Worm (Caenorhabditis elegans): Measurements from ENCODE around the gene Y62F5A.10.

DNA sequence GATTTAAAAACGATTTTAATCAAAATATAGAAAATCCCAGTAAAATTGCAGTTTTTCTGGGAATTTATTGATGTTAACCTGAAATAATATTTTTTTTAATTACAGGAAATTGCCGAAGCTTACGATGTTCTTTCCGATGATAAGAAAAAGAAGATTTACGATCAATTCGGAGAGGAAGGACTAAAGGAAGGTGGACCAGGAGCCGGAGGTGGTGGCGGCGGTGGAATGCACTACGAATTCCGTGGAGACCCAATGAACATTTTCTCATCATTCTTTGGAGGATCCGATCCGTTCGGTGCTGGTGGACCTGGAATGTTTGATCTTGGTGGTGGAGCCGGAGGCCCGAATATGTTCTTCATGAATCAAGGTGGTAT, 24.5 kb downstream of the Y62F5A.10 start:
- TF ChIP-seq M03D4.4 (tag; optimal IDR thresholded peaks at IDR 0.05) (no peak), nhr-28 (tag; optimal IDR thresholded peaks at IDR 0.05) (no peak)

Measured in whole organism, mixed stage, embryonic.